Fruit fly (Drosophila melanogaster): ENCODE results near the gene CG10357.
A peak's percentile ranks its signal among the peaks of the same experiment; 100 is the strongest.

The CG10357 gene

dm6 chr3L:3566751-3567499 is 48.3 kb upstream of the CG10357 start (continued):
- TF ChIP-seq ERR (GFP tag; optimal IDR thresholded peaks at IDR 0.05) (no peak), NC2α (GFP tag; optimal IDR thresholded peaks at IDR 0.05) (no peak), sqz (GFP tag; optimal IDR thresholded peaks at IDR 0.05) (peak; percentile 30), CG7928 (GFP tag; optimal IDR thresholded peaks at IDR 0.05) (no peak), Drgx (GFP tag; IDR thresholded peaks at IDR 0.05) (no peak), H2.0 (GFP tag; IDR thresholded peaks at IDR 0.05) (peak; percentile 51; the same call in 1 of the 2 replicates), Dref (GFP tag; IDR thresholded peaks at IDR 0.05) (no peak), cwo (GFP tag; optimal IDR thresholded peaks at IDR 0.05) (peak; percentile 67), CG6683 (GFP tag; optimal IDR thresholded peaks at IDR 0.05) (peak; percentile 61), CG12942 (GFP tag; optimal IDR thresholded peaks at IDR 0.05) (peak; percentile 28), CG11247 (GFP tag; IDR thresholded peaks at IDR 0.05) (0 out of 2 replicates have a peak, but pooled peaks have one; percentile 17), CG16813 (GFP tag; IDR thresholded peaks at IDR 0.05; ENCODE audit: partially characterized antibody) (no peak), repo (GFP tag; optimal IDR thresholded peaks at IDR 0.05) (peak; percentile 38), CG6272 (GFP tag; IDR thresholded peaks at IDR 0.05) (no peak), rib (GFP tag; IDR thresholded peaks at IDR 0.05) (no peak), sim (GFP tag; IDR thresholded peaks at IDR 0.05) (0 out of 2 replicates have a peak, but pooled peaks have one; percentile 38), Spps (tag; optimal IDR thresholded peaks at IDR 0.05) (peak; percentile 49), CG16863 (GFP tag; optimal IDR thresholded peaks at IDR 0.05) (peak; percentile 59), CG17912 (GFP tag; optimal IDR thresholded peaks at IDR 0.05) (no peak), MESR4 (GFP tag; optimal IDR thresholded peaks at IDR 0.05) (no peak), pb (GFP tag; optimal IDR thresholded peaks at IDR 0.05) (peak; percentile 41), usp (GFP tag; optimal IDR thresholded peaks at IDR 0.05) (no peak), YL-1 (GFP tag; optimal IDR thresholded peaks at IDR 0.05) (no peak), ro (GFP tag; IDR thresholded peaks at IDR 0.05) (peak; percentile 23; the same call in 1 of the 2 replicates), CG1603 (tag; optimal IDR thresholded peaks at IDR 0.05) (peak; percentile 77), CG12155 (GFP tag; optimal IDR thresholded peaks at IDR 0.05) (peak; percentile 35), jing (GFP tag; optimal IDR thresholded peaks at IDR 0.05) (peak; percentile 35), cg (GFP tag; optimal IDR thresholded peaks at IDR 0.05) (no peak), ssp (GFP tag; IDR thresholded peaks at IDR 0.05) (peak; percentile 59), insv (GFP tag; optimal IDR thresholded peaks at IDR 0.05) (no peak), Nf-YB (GFP tag; optimal IDR thresholded peaks at IDR 0.05) (peak; percentile 53), Blimp-1 (GFP tag; optimal IDR thresholded peaks at IDR 0.05) (peak; percentile 86), Hmx (GFP tag; optimal IDR thresholded peaks at IDR 0.05) (no peak), CG7372 (GFP tag; IDR thresholded peaks at IDR 0.05) (peak; percentile 27; the same call in 1 of the 2 replicates), pho (GFP tag; optimal IDR thresholded peaks at IDR 0.05) (peak; percentile 43), CG32767 (GFP tag; IDR thresholded peaks at IDR 0.05) (peak; percentile 40; the same call in 1 of the 2 replicates), ftz-f1 (GFP tag; optimal IDR thresholded peaks at IDR 0.05) (no peak), luna (GFP tag; optimal IDR thresholded peaks at IDR 0.05) (no peak), CG2712 (tag; optimal IDR thresholded peaks at IDR 0.05) (peak; percentile 86), CG18599 (GFP tag; optimal IDR thresholded peaks at IDR 0.05) (peak; percentile 82), CG6254 (GFP tag; optimal IDR thresholded peaks at IDR 0.05) (peak; percentile 54), CG11093 (GFP tag; IDR thresholded peaks at IDR 0.05) (no peak), yki (optimal IDR thresholded peaks at IDR 0.05) (no peak), CG18011 (GFP tag; optimal IDR thresholded peaks at IDR 0.05) (peak; percentile 28), CG14014 (GFP tag; IDR thresholded peaks at IDR 0.05) (peak; percentile 51; the same call in 1 of the 2 replicates), CG4404 (GFP tag; IDR thresholded peaks at IDR 0.05) (no peak), Dip3 (GFP tag; optimal IDR thresholded peaks at IDR 0.05) (no peak), CG2875 (GFP tag; optimal IDR thresholded peaks at IDR 0.05) (peak; percentile 57), ap (GFP tag; IDR thresholded peaks at IDR 0.05) (peak; percentile 57; the same call in 1 of the 2 replicates), gfzf (GFP tag; optimal IDR thresholded peaks at IDR 0.05) (no peak)

Measured in whole organism, embryonic.